Worm (Caenorhabditis elegans): ENCODE measurements around the gene F09E5.11.

- TF ChIP-seq W03F9.2 (tag; optimal IDR thresholded peaks at IDR 0.05), result no peak
- no peak for TF ChIP-seq him-1 (tag; optimal IDR thresholded peaks at IDR 0.05)
Measured at ce11 chrII:5379614-5380077, 21.7 kb upstream of the F09E5.11 start, which contains the start of gene pkc-3.
